Fruit fly (Drosophila melanogaster) whole organism: ENCODE data around the gene CG10877.

Source experiments
- Dll ChIP-seq: fragments of >200 bp; optimal IDR thresholded peaks from 2 replicates; lab custom pipeline; 2017
- EcR ChIP-seq, 2 experiments: fragments of >200 bp; optimal IDR thresholded peaks; 2 replicates each; lab custom pipeline; 2017; ENCODE audit warnings: missing biosample characterization in 2 of 2, missing genetic modification characterization in 2 of 2, missing genetic modification reagents in 2 of 2
- psq ChIP-seq: fragments of >200 bp; optimal IDR thresholded peaks from 2 replicates; lab custom pipeline; 2017

DNA sequence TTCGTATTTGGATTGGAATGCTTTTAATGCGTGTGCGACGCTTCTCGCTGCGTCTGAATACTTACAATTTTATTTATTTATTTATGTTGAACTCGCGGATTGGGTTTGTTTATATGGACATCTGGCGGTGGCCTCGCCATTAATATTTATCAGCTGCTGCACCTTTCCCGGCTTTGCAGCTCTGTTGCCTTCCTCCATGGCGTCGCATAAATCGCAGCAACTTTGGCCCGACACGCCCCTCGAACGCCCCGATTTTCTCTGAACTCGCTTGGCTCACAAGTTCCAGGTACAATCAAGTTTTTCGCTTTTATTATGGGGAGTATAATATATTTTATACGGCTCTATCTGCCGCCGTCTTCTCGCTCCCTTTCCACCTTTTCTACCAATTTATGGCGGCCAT lies 36.2 kb upstream of the CG10877 start:
- TF ChIP-seq psq (lab: Kevin White, UChicago) (no peak), EcR (GFP tag; optimal IDR thresholded peaks at IDR 0.05; lab: Kevin White, UChicago) (no peak), Dll (lab: Kevin White, UChicago) (no peak)
